Fruit fly (Drosophila melanogaster) S2 (cell line): Measurements from ENCODE around the gene CG6495.

Experiments used
- CG8478 ChIP-seq: fragments of >200 bp; optimal IDR thresholded peaks from 2 replicates; lab custom pipeline; 2018
- CTCF ChIP-seq, 2 experiments: fragments of >200 bp; optimal IDR thresholded peaks; 2 replicates each; lab custom pipeline; 2018

CG6495 gene

dm6 chr2L:10794032-10794431 is 33.1 kb downstream of the CG6495 start:
- TF ChIP-seq CTCF (optimal IDR thresholded peaks at IDR 0.05; lab: Kevin White, UChicago): no peak
- TF ChIP-seq CG8478 (lab: Kevin White, UChicago): no peak

dm6 chr2L:10795731-10796130 is 34.8 kb downstream of the CG6495 start:
- no peak for TF ChIP-seq CG8478 (lab: Kevin White, UChicago)
- no peak for TF ChIP-seq CTCF (optimal IDR thresholded peaks at IDR 0.05; lab: Kevin White, UChicago)

- no peak for TF ChIP-seq CG8478 (lab: Kevin White, UChicago)
- TF ChIP-seq CTCF (optimal IDR thresholded peaks at IDR 0.05; lab: Kevin White, UChicago): no peak
These were observed 40.2 kb downstream of the CG6495 start, which contains the start of gene CG31869 for dm6 chr2L:10800877-10801719. Gene CG31869 (minus strand): TSS chr2L:10801109.

dm6 chr2L:10801951-10802780 is 41.2 kb downstream of the CG6495 start:
- no peak for TF ChIP-seq CTCF (optimal IDR thresholded peaks at IDR 0.05; lab: Kevin White, UChicago)
